Worm (Caenorhabditis elegans) whole organism, late embryonic: Measurements from ENCODE around the gene T21E8.5.

Source experiments
- ceh-22 ChIP-seq: sonication (generic microtip); optimal IDR thresholded peaks from 2 replicates; lab custom pipeline; 2017; ENCODE audit warnings: missing biosample characterization, missing genetic modification characterization
- elt-2 ChIP-seq: sonication (generic microtip); optimal IDR thresholded peaks from 2 replicates; lab custom pipeline; 2016; ENCODE audit warnings: missing genetic modification reagents, missing genetic modification characterization, missing compliant biosample characterization
- eyg-1 ChIP-seq: sonication (generic microtip); optimal IDR thresholded peaks from 2 replicates; lab custom pipeline; 2016; ENCODE audit warnings: missing genotype, missing genetic modification characterization, missing compliant biosample characterization
- fax-1 ChIP-seq: sonication (generic microtip); optimal IDR thresholded peaks from 2 replicates; lab custom pipeline; 2016; ENCODE audit warnings: missing genotype, missing genetic modification characterization, missing compliant biosample characterization
- gmeb-2 ChIP-seq: sonication (generic microtip); optimal IDR thresholded peaks from 2 replicates; lab custom pipeline; 2016; ENCODE audit warnings: missing genetic modification characterization, inconsistent platforms, missing compliant biosample characterization
- lin-11 ChIP-seq: fragments of 200-800 bp; sonication (Bioruptor generic); optimal IDR thresholded peaks from 2 replicates; lab custom pipeline; 2018; ENCODE audit warnings: mild to moderate bottlenecking, missing genetic modification characterization, missing compliant biosample characterization
- nfya-1 ChIP-seq: sonication (generic microtip); optimal IDR thresholded peaks from 2 replicates; lab custom pipeline; 2017; ENCODE audit warnings: missing genetic modification characterization, mild to moderate bottlenecking, missing compliant biosample characterization, antibody characterized with exemption, moderate library complexity
- pag-3 ChIP-seq: sonication (generic microtip); optimal IDR thresholded peaks from 2 replicates; lab custom pipeline; 2016; ENCODE audit warnings: missing compliant biosample characterization, missing genetic modification characterization, borderline replicate concordance
- rnt-1 ChIP-seq: sonication (generic microtip); optimal IDR thresholded peaks from 2 replicates; lab custom pipeline; 2016; ENCODE audit warnings: missing genetic modification characterization, missing compliant biosample characterization
- sox-4 ChIP-seq: sonication (generic microtip); optimal IDR thresholded peaks from 2 replicates; lab custom pipeline; 2017; ENCODE audit warnings: mild to moderate bottlenecking, missing genetic modification characterization, inconsistent platforms, missing compliant biosample characterization
- syd-9 ChIP-seq: sonication (generic microtip); optimal IDR thresholded peaks from 2 replicates; lab custom pipeline; 2016; ENCODE audit warnings: mild to moderate bottlenecking, missing genetic modification characterization, moderate library complexity, missing compliant biosample characterization
- tbx-2 ChIP-seq: sonication (generic microtip); optimal IDR thresholded peaks from 2 replicates; lab custom pipeline; 2016; ENCODE audit warnings: missing genetic modification characterization, missing compliant biosample characterization

DNA sequence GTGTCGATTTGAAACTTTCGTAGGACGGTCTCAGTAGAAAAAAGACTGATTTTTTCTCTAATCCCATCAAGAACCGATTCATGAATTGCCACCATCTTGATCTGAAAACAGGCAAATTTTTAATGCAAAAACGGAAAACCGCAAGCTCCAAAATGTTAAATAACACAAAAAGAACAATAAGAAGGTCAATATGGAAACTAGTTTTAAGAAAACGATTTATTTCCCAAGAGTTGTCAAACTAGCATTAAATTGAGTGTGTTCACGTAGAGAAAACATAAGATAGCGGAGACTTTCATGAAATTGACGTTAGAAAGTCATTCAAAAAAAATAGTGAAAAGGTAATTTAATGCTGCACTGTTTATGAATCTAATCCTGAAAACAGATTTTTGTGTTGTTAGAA is 28.0 kb downstream of the T21E8.5 start, which contains the start of gene F47B10.9:
- TF ChIP-seq fax-1 (tag; lab: Kevin White, UChicago) = no peak
- TF ChIP-seq nfya-1 = no peak
- no peak for TF ChIP-seq eyg-1 (tag; lab: Kevin White, UChicago)
- no peak for TF ChIP-seq syd-9 (tag; lab: Kevin White, UChicago)
- TF ChIP-seq sox-4 = no peak
- no peak for TF ChIP-seq tbx-2 (tag; lab: Kevin White, UChicago)
- TF ChIP-seq gmeb-2 (tag; lab: Kevin White, UChicago) = no peak
- no peak for TF ChIP-seq rnt-1
- no peak for TF ChIP-seq ceh-22 (tag; lab: Kevin White, UChicago)
- TF ChIP-seq lin-11 = no peak
- no peak for TF ChIP-seq elt-2 (tag; lab: Kevin White, UChicago)
- no peak for TF ChIP-seq pag-3
